Fruit fly (Drosophila melanogaster): ENCODE data around the gene mRpL21.

Gene mRpL21

DNA sequence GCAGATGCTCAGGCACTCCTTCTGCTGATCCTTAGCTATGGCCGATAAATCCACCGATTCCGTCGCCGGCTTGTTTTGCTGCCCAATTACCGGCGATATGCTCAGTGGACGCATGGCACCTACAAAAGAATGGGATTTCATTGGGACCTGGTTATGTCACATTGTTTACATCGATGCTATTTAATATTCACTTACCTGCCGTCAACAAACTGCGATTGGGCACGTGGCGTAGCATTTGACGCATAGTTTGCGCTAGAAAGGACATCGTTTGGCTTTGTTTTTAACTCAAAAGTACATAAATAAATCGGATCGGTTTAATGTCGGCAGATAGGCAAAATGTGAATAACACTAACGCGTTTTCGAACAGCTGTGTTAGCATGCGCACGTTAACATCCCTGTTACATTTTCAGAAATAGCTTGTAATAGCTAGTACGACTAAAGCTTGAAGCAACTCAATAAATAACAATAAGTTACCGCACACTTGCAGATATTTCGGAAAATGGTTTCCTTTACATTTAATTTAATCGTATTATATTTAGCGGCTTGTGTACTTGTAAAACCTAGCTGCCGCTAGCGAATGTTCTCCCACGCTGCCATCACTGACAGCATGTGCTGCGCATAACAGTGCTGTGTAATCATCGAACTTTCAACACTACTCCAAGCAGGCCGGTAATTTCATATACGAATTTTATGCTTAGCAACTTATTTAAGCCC is at the start of gene mRpL21, which contains the start of gene rept (continued):
- TF ChIP-seq Atf6 (GFP tag; IDR thresholded peaks at IDR 0.05) (peak; percentile 51; the same call in 1 of the 2 replicates), CG14710 (tag; optimal IDR thresholded peaks at IDR 0.05) (peak; percentile 64), CG17829 (tag; optimal IDR thresholded peaks at IDR 0.05) (peak; percentile 41), dmrt99B (tag; optimal IDR thresholded peaks at IDR 0.05) (peak; percentile 39), stc (GFP tag; IDR thresholded peaks at IDR 0.05) (0 out of 2 replicates have a peak, but pooled peaks have one; percentile 6), CG13894 (tag; optimal IDR thresholded peaks at IDR 0.05) (peak; percentile 5), CG3281 (GFP tag; optimal IDR thresholded peaks at IDR 0.05) (peak; percentile 87), Bteb2 (GFP tag; optimal IDR thresholded peaks at IDR 0.05) (peak; percentile 55), CG13287 (GFP tag; IDR thresholded peaks at IDR 0.05; ENCODE audit: partially characterized antibody) (peak; percentile 46; the same call in 1 of the 2 replicates), ind (GFP tag; optimal IDR thresholded peaks at IDR 0.05) (peak; percentile 57), CG6254 (GFP tag; optimal IDR thresholded peaks at IDR 0.05) (peak; percentile 31), Mrtf (GFP tag; IDR thresholded peaks at IDR 0.05) (peak; percentile 32; the same call in 1 of the 3 replicates), lmd (GFP tag; IDR thresholded peaks at IDR 0.05) (peak; percentile 30; the same call in 1 of the 2 replicates), Antp (GFP tag; optimal IDR thresholded peaks at IDR 0.05) (peak; percentile 16), Rx (GFP tag; IDR thresholded peaks at IDR 0.05) (0 out of 2 replicates have a peak, but pooled peaks have one; percentile 10), Hsf (GFP tag; optimal IDR thresholded peaks at IDR 0.05) (peak; percentile 69), hkb (optimal IDR thresholded peaks at IDR 0.05) (no peak), hkb (GFP tag; IDR thresholded peaks at IDR 0.05) (0 out of 2 replicates have a peak, but pooled peaks have one; percentile 17), Hand (GFP tag; optimal IDR thresholded peaks at IDR 0.05) (no peak), Nf-YB (GFP tag; optimal IDR thresholded peaks at IDR 0.05) (peak; percentile 5), CG8944 (GFP tag; optimal IDR thresholded peaks at IDR 0.05) (peak; percentile 23), jumu (GFP tag; optimal IDR thresholded peaks at IDR 0.05) (peak; percentile 36), CG13775 (GFP tag; optimal IDR thresholded peaks at IDR 0.05) (peak; percentile 65), CG4328 (GFP tag; optimal IDR thresholded peaks at IDR 0.05) (peak; percentile 9), CG6765 (GFP tag; optimal IDR thresholded peaks at IDR 0.05) (peak; percentile 16), CG17361 (GFP tag; IDR thresholded peaks at IDR 0.05) (peak; percentile 49; the same call in 1 of the 3 replicates), zfh2 (GFP tag; optimal IDR thresholded peaks at IDR 0.05) (peak; percentile 74), kah (GFP tag; optimal IDR thresholded peaks at IDR 0.05) (no peak), CG12219 (GFP tag; optimal IDR thresholded peaks at IDR 0.05) (peak; percentile 14), pan (optimal IDR thresholded peaks at IDR 0.05) (no peak), pan (GFP tag; optimal IDR thresholded peaks at IDR 0.05 in 1 of 2, IDR thresholded peaks at IDR 0.05 in 1 of 2) (peak in 1 of 2 experiments; percentile 42), CG14860 (GFP tag; IDR thresholded peaks at IDR 0.05; ENCODE audit: partially characterized antibody) (no peak), CG8388 (GFP tag; optimal IDR thresholded peaks at IDR 0.05) (peak; percentile 43), unpg (GFP tag; optimal IDR thresholded peaks at IDR 0.05) (peak; percentile 52), Tbp (GFP tag; optimal IDR thresholded peaks at IDR 0.05) (peak; percentile 51), vnd (GFP tag; IDR thresholded peaks at IDR 0.05; ENCODE audit: partially characterized antibody) (no peak), tll (GFP tag; optimal IDR thresholded peaks at IDR 0.05) (peak in 1 of 2 experiments; percentile 43), CG43689 (GFP tag; IDR thresholded peaks at IDR 0.05) (no peak), Mes4 (GFP tag; optimal IDR thresholded peaks at IDR 0.05) (peak; percentile 38), CG14965 (GFP tag; optimal IDR thresholded peaks at IDR 0.05; ENCODE audit: borderline replicate concordance) (no peak), ranshi (GFP tag; IDR thresholded peaks at IDR 0.05) (no peak), lab (GFP tag; optimal IDR thresholded peaks at IDR 0.05) (peak; percentile 68), Side (GFP tag; optimal IDR thresholded peaks at IDR 0.05) (peak; percentile 61), fd3F (GFP tag; optimal IDR thresholded peaks at IDR 0.05) (peak; percentile 32), maf-S (GFP tag; optimal IDR thresholded peaks at IDR 0.05) (peak; percentile 50), CG9876 (GFP tag; optimal IDR thresholded peaks at IDR 0.05) (peak; percentile 32), CG11456 (GFP tag; IDR thresholded peaks at IDR 0.05) (peak; percentile 54; the same call in 1 of the 3 replicates), dysf (GFP tag; IDR thresholded peaks at IDR 0.05) (peak; percentile 45; the same call in 2 of the 3 replicates), CG7372 (GFP tag; IDR thresholded peaks at IDR 0.05) (peak; percentile 34; the same call in 1 of the 2 replicates)
